Worm (Caenorhabditis elegans): ENCODE measurements around the gene D1054.18.

- TF ChIP-seq duxl-1 (tag; optimal IDR thresholded peaks at IDR 0.05; ENCODE audit: poor library complexity) = no peak
- TF ChIP-seq tra-1 (GFP tag; IDR thresholded peaks at IDR 0.05) = no peak
- TF ChIP-seq ceh-32 (tag; optimal IDR thresholded peaks at IDR 0.05; ENCODE audit: poor library complexity) = no peak
- TF ChIP-seq aly-2 (tag; optimal IDR thresholded peaks at IDR 0.05) = no peak
- TF ChIP-seq lir-3 (tag; optimal IDR thresholded peaks at IDR 0.05) = no peak
- TF ChIP-seq fkh-10 (GFP tag; optimal IDR thresholded peaks at IDR 0.05) = no peak
- no peak for TF ChIP-seq nhr-6 (tag; optimal IDR thresholded peaks at IDR 0.05)
- no peak for TF ChIP-seq unc-130 (GFP tag; optimal IDR thresholded peaks at IDR 0.05)
- TF ChIP-seq mdt-29 (GFP tag; IDR thresholded peaks at IDR 0.05) = no peak
Measured at ce11 chrV:10839398-10839797, 38.4 kb upstream of the D1054.18 start.

All from whole organism, L4 larva.